Worm (Caenorhabditis elegans): ENCODE results near the gene C04E12.5.
"Not testable (repeated sequence)": the region's sequence is repeated elsewhere in the genome, so short reads cannot be mapped to it uniquely, and the experiment has no call there.

Gene C04E12.5

DNA sequence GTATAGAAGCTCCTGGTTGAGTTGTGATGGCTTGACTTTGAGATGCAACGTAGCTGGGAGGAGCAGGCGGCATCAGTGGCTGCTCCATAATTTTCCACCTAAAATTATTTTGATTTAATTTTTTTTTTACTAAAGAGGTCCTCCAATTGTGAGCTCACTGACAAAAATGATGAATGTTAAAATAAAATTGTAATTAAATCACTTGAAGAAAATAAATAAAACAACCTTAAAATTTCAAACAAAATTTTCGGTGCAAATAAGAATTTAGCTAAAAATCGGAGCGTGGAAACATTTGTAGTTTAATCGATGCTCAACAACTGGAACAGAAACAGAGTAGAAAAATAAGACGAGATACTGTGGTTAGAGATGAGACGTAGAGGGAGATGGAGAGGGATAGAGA is 1.3 kb upstream of the C04E12.5 start, which contains the start of gene scrm-3:
TSS of gene scrm-3 (minus strand) at position 101 of the 400 bp plus-strand sequence.
- TF ChIP-seq unc-62 (GFP tag; optimal IDR thresholded peaks at IDR 0.05): no peak
- TF ChIP-seq ham-2 (GFP tag; optimal IDR thresholded peaks at IDR 0.05): no peak
- TF ChIP-seq ztf-11 (tag; optimal IDR thresholded peaks at IDR 0.05): no peak
- TF ChIP-seq lsy-2 (tag; optimal IDR thresholded peaks at IDR 0.05): no peak
- TF ChIP-seq ces-1 (GFP tag; optimal IDR thresholded peaks at IDR 0.05): no peak
- TF ChIP-seq M03D4.4 (tag; optimal IDR thresholded peaks at IDR 0.05): no peak
- TF ChIP-seq mab-5 (tag; optimal IDR thresholded peaks at IDR 0.05): no peak
- TF ChIP-seq tbx-8 (GFP tag; optimal IDR thresholded peaks at IDR 0.05): no peak
- no peak for TF ChIP-seq mep-1 (tag; optimal IDR thresholded peaks at IDR 0.05)
- no peak for TF ChIP-seq elt-3 (tag; optimal IDR thresholded peaks at IDR 0.05)
- no peak for TF ChIP-seq unc-120 (tag; optimal IDR thresholded peaks at IDR 0.05; ENCODE audit: poor library complexity, severe bottlenecking)
- TF ChIP-seq unc-39 (tag; optimal IDR thresholded peaks at IDR 0.05): no peak

- TF ChIP-seq nhr-2 (tag; optimal IDR thresholded peaks at IDR 0.05) (no peak), sptf-1 (tag; optimal IDR thresholded peaks at IDR 0.05) (no peak)
These were observed 3.3 kb downstream of the C04E12.5 start for ce11 chrV:3361633-3362032.

DNA sequence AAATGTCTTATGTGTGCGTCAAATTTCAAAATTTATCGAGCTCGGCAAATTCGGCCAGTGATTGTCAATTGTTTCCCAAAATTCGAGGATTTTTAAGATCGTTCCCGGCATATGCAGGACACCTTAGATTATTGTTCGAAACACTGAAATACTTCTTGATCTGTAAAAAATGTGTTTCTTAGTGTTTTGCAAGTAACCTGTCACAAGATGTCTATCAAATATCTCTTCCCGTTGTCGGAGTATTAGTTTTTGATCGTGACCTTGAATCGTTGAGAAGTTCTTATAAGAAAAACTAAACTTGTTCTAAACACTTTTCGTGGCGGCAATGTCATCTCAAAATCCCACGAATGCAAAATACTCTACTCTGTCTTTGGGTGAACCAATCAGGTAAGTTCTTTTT is 4.1 kb downstream of the C04E12.5 start, which contains the start of gene C04E12.4:
TSS of gene C04E12.4 (plus strand) at position 301 of the 400 bp plus-strand sequence.
- TF ChIP-seq cnd-1 (tag; optimal IDR thresholded peaks at IDR 0.05): no peak
- no peak for TF ChIP-seq unc-120 (tag; optimal IDR thresholded peaks at IDR 0.05; ENCODE audit: poor library complexity, severe bottlenecking)
- TF ChIP-seq drap-1 (GFP tag; optimal IDR thresholded peaks at IDR 0.05): no peak
- TF ChIP-seq nhr-12 (tag; optimal IDR thresholded peaks at IDR 0.05): no peak
- TF ChIP-seq nhr-28 (tag; optimal IDR thresholded peaks at IDR 0.05): no peak
- TF ChIP-seq lin-13 (tag; optimal IDR thresholded peaks at IDR 0.05): no peak
- no peak for TF ChIP-seq mep-1 (tag; optimal IDR thresholded peaks at IDR 0.05)
- TF ChIP-seq ces-1 (GFP tag; optimal IDR thresholded peaks at IDR 0.05): no peak
- TF ChIP-seq sem-2 (GFP tag; optimal IDR thresholded peaks at IDR 0.05): no peak
- no peak for TF ChIP-seq nhr-2 (tag; optimal IDR thresholded peaks at IDR 0.05)
- TF ChIP-seq ztf-11 (tag; optimal IDR thresholded peaks at IDR 0.05): no peak
- TF ChIP-seq snpc-4 (tag; optimal IDR thresholded peaks at IDR 0.05): no peak
- TF ChIP-seq sptf-1 (tag; optimal IDR thresholded peaks at IDR 0.05): no peak

DNA sequence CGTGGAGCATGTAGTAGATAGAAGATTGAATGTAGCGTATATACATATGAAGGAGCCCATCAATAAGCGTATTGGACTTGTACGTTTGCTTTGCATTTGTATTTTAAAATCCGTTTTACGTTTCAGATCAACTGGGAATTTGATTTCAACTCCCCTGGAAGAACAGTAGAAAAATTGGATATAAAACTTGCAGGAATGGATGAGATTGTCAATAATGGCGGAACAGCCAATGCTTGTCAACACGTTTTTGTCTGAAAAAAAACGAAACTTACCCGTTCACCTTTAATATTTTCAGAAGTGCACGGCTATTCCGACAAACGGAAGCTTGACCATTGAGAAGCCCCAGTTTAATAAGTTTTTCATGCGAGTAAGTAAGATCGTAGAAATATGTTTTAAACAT is 9.4 kb downstream of the C04E12.5 start, which contains the start of gene C04E12.2:
TSS of gene C04E12.2 (plus strand) at position 301 of the 400 bp plus-strand sequence.
- not testable (repeated sequence) for TF ChIP-seq elt-3, unc-39, hlh-1 (tag; optimal IDR thresholded peaks at IDR 0.05)

- TF ChIP-seq cnd-1 (tag; optimal IDR thresholded peaks at IDR 0.05) (no peak), pha-4 (tag; optimal IDR thresholded peaks at IDR 0.05) (no peak), ceh-43 (GFP tag; optimal IDR thresholded peaks at IDR 0.05) (no peak)
These were observed 14.3 kb downstream of the C04E12.5 start, which contains the start of gene srx-121 for ce11 chrV:3372673-3373072. TSS of gene srx-121 (minus strand) at chrV:3372773.

- TF ChIP-seq ceh-39 (tag; optimal IDR thresholded peaks at IDR 0.05) (no peak), nhr-237 (tag; optimal IDR thresholded peaks at IDR 0.05) (no peak), zip-8 (tag; optimal IDR thresholded peaks at IDR 0.05) (no peak), lin-13 (tag; optimal IDR thresholded peaks at IDR 0.05) (no peak), mls-2 (tag; optimal IDR thresholded peaks at IDR 0.05) (no peak), cnd-1 (tag; optimal IDR thresholded peaks at IDR 0.05) (no peak), unc-39 (tag; optimal IDR thresholded peaks at IDR 0.05) (no peak), unc-120 (tag; optimal IDR thresholded peaks at IDR 0.05; ENCODE audit: poor library complexity, severe bottlenecking) (no peak), tbx-8 (GFP tag; optimal IDR thresholded peaks at IDR 0.05) (no peak), nhr-2 (tag; optimal IDR thresholded peaks at IDR 0.05) (no peak), mep-1 (tag; optimal IDR thresholded peaks at IDR 0.05) (no peak), bed-3 (GFP tag; optimal IDR thresholded peaks at IDR 0.05) (no peak), elt-3 (tag; optimal IDR thresholded peaks at IDR 0.05) (no peak), ham-2 (GFP tag; optimal IDR thresholded peaks at IDR 0.05) (no peak), hlh-1 (tag; optimal IDR thresholded peaks at IDR 0.05) (no peak)
These were observed 18.6 kb downstream of the C04E12.5 start, which contains the start of gene srbc-2 for ce11 chrV:3376973-3377372. TSS of gene srbc-2 (minus strand) at chrV:3377073.

All from whole organism, mixed stage, embryonic.